Worm (Caenorhabditis elegans) whole organism, young adult: ENCODE results near the gene srbc-33.

Source experiments
- F52B5.7 ChIP-seq: sonication (generic microtip); optimal IDR thresholded peaks from 2 replicates; lab custom pipeline; 2016; ENCODE audit warnings: mild to moderate bottlenecking, missing genetic modification characterization, missing compliant biosample characterization
- F57A8.1 ChIP-seq: fragments of 200-800 bp; sonication (Bioruptor generic); optimal IDR thresholded peaks from 2 replicates; lab custom pipeline; 2018; ENCODE audit warnings: mild to moderate bottlenecking, missing genetic modification characterization, moderate library complexity, missing compliant biosample characterization
- Y67H2A.10 ChIP-seq: fragments of 200-800 bp; sonication (Bioruptor generic); conservative IDR thresholded peaks from 2 replicates; pipeline ENCODE4 v1.3.6; 2022; ENCODE audit warnings: missing genetic modification reagents, missing genetic modification characterization, missing compliant biosample characterization
- die-1 ChIP-seq: sonication (generic microtip); optimal IDR thresholded peaks from 2 replicates; lab custom pipeline; 2016; ENCODE audit warnings: missing genotype, mild to moderate bottlenecking, missing genetic modification characterization, missing compliant biosample characterization
- efl-1 ChIP-seq: fragments of 150-350 bp; optimal IDR thresholded peaks from 2 replicates; lab custom pipeline; 2014; ENCODE audit warnings: missing biosample characterization, missing genetic modification reagents, missing genetic modification characterization
- lin-40 ChIP-seq: sonication (generic microtip); optimal IDR thresholded peaks from 2 replicates; lab custom pipeline; 2016; ENCODE audit warnings: missing genetic modification characterization, mild to moderate bottlenecking, missing compliant biosample characterization, missing genotype, missing genetic modification reagents
- sptf-2 ChIP-seq: fragments of 200-800 bp; sonication (Bioruptor generic); optimal IDR thresholded peaks from 2 replicates; lab custom pipeline; 2018; ENCODE audit warnings: mild to moderate bottlenecking, missing genetic modification characterization, missing compliant biosample characterization

DNA sequence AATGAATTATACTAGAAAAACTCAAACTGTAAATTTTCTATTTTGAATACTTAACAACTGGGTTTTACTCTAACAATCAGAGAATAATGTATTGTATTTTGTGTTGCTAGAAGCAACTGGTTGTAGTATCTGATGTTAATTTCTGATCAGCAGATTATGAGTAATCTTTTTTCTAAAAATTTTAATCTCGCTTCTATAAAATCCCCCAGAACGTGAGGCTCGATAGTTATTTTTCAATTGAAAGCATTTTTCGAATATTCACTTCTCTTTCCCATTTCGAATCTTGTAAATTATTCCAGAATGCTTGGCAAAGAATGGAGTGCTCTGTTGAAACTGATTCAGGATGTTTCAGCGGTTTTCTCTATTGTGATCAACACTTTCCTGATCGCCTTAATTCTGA lies 33.3 kb upstream of the srbc-33 start, which contains the start of gene str-227:
- no peak for TF ChIP-seq lin-40 (tag; lab: Kevin White, UChicago)
- no peak for TF ChIP-seq efl-1 (GFP tag; lab: Kevin White, UChicago)
- no peak for TF ChIP-seq Y67H2A.10
- no peak for TF ChIP-seq F57A8.1
- no peak for TF ChIP-seq F52B5.7 (tag; lab: Kevin White, UChicago)
- TF ChIP-seq die-1 (tag; lab: Kevin White, UChicago), result no peak
- TF ChIP-seq sptf-2, result no peak
